Fruit fly (Drosophila melanogaster) whole organism, pupa: ENCODE measurements around the gene CG12817.

Experiments
- CG13204 ChIP-seq: fragments of 200-800 bp; sonication (Bioruptor generic); optimal IDR thresholded peaks from 2 replicates; lab custom pipeline; 2018; ENCODE audit warnings: missing biosample characterization, mild to moderate bottlenecking, missing genetic modification characterization, moderate library complexity
- CG17806 ChIP-seq: fragments of 200-800 bp; sonication (Bioruptor generic); optimal IDR thresholded peaks from 2 replicates; lab custom pipeline; 2018; ENCODE audit warnings: missing biosample characterization, mild to moderate bottlenecking, missing genetic modification characterization, moderate library complexity
- CG32121 ChIP-seq: fragments of 200-800 bp; sonication (Bioruptor generic); IDR thresholded peaks from 2 replicates; pipeline ENCODE4 v1.3.6; 2022; ENCODE audit warnings: missing biosample characterization, missing genetic modification characterization
- CG34367 ChIP-seq: fragments of 200-800 bp; sonication (Bioruptor generic); optimal IDR thresholded peaks from 2 replicates; lab custom pipeline; 2018; ENCODE audit warnings: missing biosample characterization, mild to moderate bottlenecking, missing genetic modification characterization
- CG4496 ChIP-seq: fragments of 200-800 bp; sonication (Bioruptor generic); IDR thresholded peaks from 3 replicates; pipeline ENCODE4 v1.3.6; 2022; ENCODE audit warnings: missing biosample characterization, missing genetic modification characterization
- CG9948 ChIP-seq: fragments of 200-800 bp; sonication (Bioruptor generic); optimal IDR thresholded peaks from 2 replicates; lab custom pipeline; 2018; ENCODE audit warnings: missing biosample characterization, mild to moderate bottlenecking, missing genetic modification characterization, moderate library complexity
- Ets98B ChIP-seq: fragments of 200-800 bp; sonication (Bioruptor generic); IDR thresholded peaks from 2 replicates; pipeline ENCODE4 v1.3.6; 2022; ENCODE audit warnings: missing biosample characterization, missing genetic modification characterization
- Snoo ChIP-seq: fragments of 200-800 bp; sonication (Bioruptor generic); optimal IDR thresholded peaks from 3 replicates; lab custom pipeline; 2017; ENCODE audit warnings: missing biosample characterization, mild to moderate bottlenecking, missing genetic modification characterization, inconsistent platforms
- fd96Ca ChIP-seq: fragments of 200-800 bp; sonication (Bioruptor generic); IDR thresholded peaks from 3 replicates; pipeline ENCODE4 v1.3.6; 2022; ENCODE audit warnings: missing biosample characterization, missing genetic modification characterization

DNA sequence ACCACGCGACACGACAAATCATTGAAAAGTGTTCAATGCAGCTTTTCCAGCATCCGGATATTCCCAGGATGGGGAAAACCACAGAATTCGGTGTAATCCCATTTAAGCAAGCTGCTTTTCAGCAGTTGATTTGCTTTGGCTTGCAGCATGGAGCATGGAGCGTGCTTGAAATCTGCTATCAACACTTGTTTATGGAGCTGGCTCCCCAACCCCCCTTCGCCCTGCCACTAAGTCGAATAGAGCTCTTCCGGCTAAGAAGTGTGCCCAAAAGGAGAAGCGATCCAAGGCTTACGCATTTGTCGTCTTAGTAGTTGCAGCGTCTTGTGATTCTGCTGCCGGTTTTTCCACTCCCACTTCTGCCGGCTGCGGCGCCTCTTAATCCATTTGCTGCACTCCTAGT is 49.8 kb upstream of the CG12817 start:
- TF ChIP-seq CG17806 (tag; lab: Kevin White, UChicago): no peak
- TF ChIP-seq CG32121: no peak
- TF ChIP-seq CG13204: no peak
- no peak for TF ChIP-seq CG4496 (GFP tag; lab: Robert Waterston, UW)
- no peak for TF ChIP-seq Snoo
- TF ChIP-seq fd96Ca (GFP tag; lab: Robert Waterston, UW): no peak
- TF ChIP-seq CG9948 (tag; lab: Kevin White, UChicago): no peak
- TF ChIP-seq CG34367: no peak
- TF ChIP-seq Ets98B: no peak
